Fruit fly (Drosophila melanogaster): ENCODE results near the gene CG31457.

Gene CG31457

DNA sequence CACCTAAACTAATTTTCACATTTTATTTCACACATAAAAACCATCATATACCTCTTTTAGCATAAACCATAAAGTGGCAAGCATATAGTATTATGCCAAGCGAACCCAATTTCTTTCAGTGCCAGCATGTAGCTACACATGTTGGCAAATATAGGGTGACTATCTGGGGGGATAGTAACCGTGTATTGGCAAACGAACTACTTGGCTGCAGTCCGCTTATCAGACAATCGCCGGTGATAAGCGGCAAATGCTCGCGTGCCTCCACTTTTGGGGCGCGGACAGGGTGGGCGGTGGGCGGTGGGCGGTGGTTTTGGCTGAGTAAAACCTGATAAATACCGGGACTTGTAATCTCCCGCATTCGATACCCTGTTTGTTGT lies 11.8 kb upstream of the CG31457 start:
- TF ChIP-seq Lpt (GFP tag; optimal IDR thresholded peaks at IDR 0.05) (no peak), CG6276 (GFP tag; optimal IDR thresholded peaks at IDR 0.05) (no peak), CG10631 (GFP tag; optimal IDR thresholded peaks at IDR 0.05) (no peak), spab (GFP tag; optimal IDR thresholded peaks at IDR 0.05) (no peak), fkh (GFP tag; optimal IDR thresholded peaks at IDR 0.05) (peak; percentile 11), CG32006 (GFP tag; optimal IDR thresholded peaks at IDR 0.05) (peak; percentile 1), CG1621 (tag; optimal IDR thresholded peaks at IDR 0.05) (no peak), svp (GFP tag) (no peak), CG7368 (GFP tag; optimal IDR thresholded peaks at IDR 0.05) (no peak), Ets96B (tag; optimal IDR thresholded peaks at IDR 0.05) (no peak), topi (GFP tag; optimal IDR thresholded peaks at IDR 0.05) (no peak), Sox102F (GFP tag; optimal IDR thresholded peaks at IDR 0.05) (no peak), CG11762 (GFP tag; optimal IDR thresholded peaks at IDR 0.05; ENCODE audit: insufficient read depth) (no peak), ss (GFP tag; optimal IDR thresholded peaks at IDR 0.05) (no peak), salr (GFP tag; optimal IDR thresholded peaks at IDR 0.05) (no peak), esn (GFP tag; optimal IDR thresholded peaks at IDR 0.05) (no peak), Met (GFP tag; optimal IDR thresholded peaks at IDR 0.05) (no peak), CG6854 (GFP tag; optimal IDR thresholded peaks at IDR 0.05) (no peak)

dm6 chr3R:23138992-23139633 lies 11.3 kb upstream of the CG31457 start:
- TF ChIP-seq achi (GFP tag; optimal IDR thresholded peaks at IDR 0.05): no peak
- no peak for TF ChIP-seq svp (GFP tag)
- TF ChIP-seq Eip78C (GFP tag): peak; percentile 42

- TF ChIP-seq cyc (GFP tag; optimal IDR thresholded peaks at IDR 0.05) (no peak), CG15336 (GFP tag; IDR thresholded peaks at IDR 0.05) (no peak), CG32006 (GFP tag; optimal IDR thresholded peaks at IDR 0.05) (no peak), CG3032 (tag; optimal IDR thresholded peaks at IDR 0.05) (no peak), fd59A (GFP tag; optimal IDR thresholded peaks at IDR 0.05) (no peak), CG11294 (GFP tag; IDR thresholded peaks at IDR 0.05) (no peak), pdm3 (GFP tag; optimal IDR thresholded peaks at IDR 0.05) (no peak), fkh (GFP tag; optimal IDR thresholded peaks at IDR 0.05) (no peak), esn (GFP tag; optimal IDR thresholded peaks at IDR 0.05) (no peak), Eip75B (GFP tag; optimal IDR thresholded peaks at IDR 0.05) (no peak), CG6163 (GFP tag; IDR thresholded peaks at IDR 0.05) (no peak), Sox15 (GFP tag; optimal IDR thresholded peaks at IDR 0.05) (no peak), Met (GFP tag; optimal IDR thresholded peaks at IDR 0.05) (no peak), vri (GFP tag; optimal IDR thresholded peaks at IDR 0.05) (no peak), CG31627 (GFP tag; optimal IDR thresholded peaks at IDR 0.05) (no peak), CG34406 (GFP tag; optimal IDR thresholded peaks at IDR 0.05) (no peak)
Measured at dm6 chr3R:23138439-23138838, 10.7 kb upstream of the CG31457 start.

- TF ChIP-seq fkh (GFP tag; optimal IDR thresholded peaks at IDR 0.05): peak; percentile 79
- TF ChIP-seq CG10631 (GFP tag; optimal IDR thresholded peaks at IDR 0.05): no peak
Measured at dm6 chr3R:23134690-23135089, 6.9 kb upstream of the CG31457 start.

- TF ChIP-seq CG10631 (GFP tag; optimal IDR thresholded peaks at IDR 0.05) (no peak), dac (GFP tag; optimal IDR thresholded peaks at IDR 0.05) (no peak), Met (GFP tag; optimal IDR thresholded peaks at IDR 0.05) (peak; percentile 32), OdsH (GFP tag; optimal IDR thresholded peaks at IDR 0.05) (no peak), Eip78C (GFP tag) (peak; percentile 44), pdm3 (GFP tag; optimal IDR thresholded peaks at IDR 0.05) (no peak), spab (GFP tag; optimal IDR thresholded peaks at IDR 0.05) (no peak), Hr4 (GFP tag; optimal IDR thresholded peaks at IDR 0.05) (no peak), svp (GFP tag) (peak; percentile 68), ss (GFP tag; optimal IDR thresholded peaks at IDR 0.05) (peak in 1 of 2 experiments; percentile 11), achi (GFP tag; optimal IDR thresholded peaks at IDR 0.05) (no peak), fkh (GFP tag; optimal IDR thresholded peaks at IDR 0.05) (peak; percentile 12), CG6854 (GFP tag; optimal IDR thresholded peaks at IDR 0.05) (no peak)
Measured at dm6 chr3R:23133301-23133828, 5.6 kb upstream of the CG31457 start.

All from whole organism, prepupa.